Fruit fly (Drosophila melanogaster) whole organism, embryonic: ENCODE data around the gene Dpp10.

ENCODE experiments used
- Blimp-1 ChIP-seq: fragments of 200-800 bp; sonication (Bioruptor generic); optimal IDR thresholded peaks from 3 replicates; lab custom pipeline; 2018; ENCODE audit warnings: missing biosample characterization, missing genetic modification characterization, mild to moderate bottlenecking, moderate library complexity, missing genetic modification reagents
- Bteb2 ChIP-seq: fragments of 200-800 bp; sonication (Bioruptor generic); optimal IDR thresholded peaks from 2 replicates; lab custom pipeline; 2016; ENCODE audit warnings: missing biosample characterization, missing genetic modification characterization
- CG10209 ChIP-seq: fragments of 200-800 bp; sonication (Bioruptor generic); optimal IDR thresholded peaks from 3 replicates; lab custom pipeline; 2017; ENCODE audit warnings: missing biosample characterization, mild to moderate bottlenecking, missing genetic modification characterization, missing genetic modification reagents
- CG10979 ChIP-seq: fragments of 200-800 bp; sonication (Bioruptor generic); optimal IDR thresholded peaks from 2 replicates; lab custom pipeline; 2018; ENCODE audit warnings: missing biosample characterization, mild to moderate bottlenecking, missing genetic modification characterization, moderate library complexity
- CG12744 ChIP-seq: fragments of 200-800 bp; sonication (Bioruptor generic); optimal IDR thresholded peaks from 2 replicates; lab custom pipeline; 2016; ENCODE audit warnings: missing biosample characterization, missing genetic modification characterization
- CG13287 ChIP-seq: fragments of 200-800 bp; sonication (Bioruptor generic); IDR thresholded peaks from 2 replicates; pipeline ENCODE4 v1.3.6; 2022; ENCODE audit warnings: missing biosample characterization, missing genetic modification characterization; ENCODE audit not compliant: partially characterized antibody
- CG14441 ChIP-seq: fragments of 200-800 bp; sonication (Bioruptor generic); IDR thresholded peaks from 2 replicates; pipeline ENCODE4 v1.3.6; 2022; ENCODE audit warnings: missing biosample characterization, missing genetic modification characterization
- CG15479 ChIP-seq: fragments of 200-800 bp; sonication (Bioruptor generic); optimal IDR thresholded peaks from 3 replicates; lab custom pipeline; 2019; ENCODE audit warnings: missing biosample characterization, mild to moderate bottlenecking, missing genetic modification characterization, moderate library complexity
- CG1602 ChIP-seq: fragments of 200-800 bp; sonication (Bioruptor generic); optimal IDR thresholded peaks from 3 replicates; lab custom pipeline; 2016; ENCODE audit warnings: missing biosample characterization, missing genetic modification characterization
- CG18599 ChIP-seq: fragments of 200-800 bp; sonication (Bioruptor generic); optimal IDR thresholded peaks from 3 replicates; lab custom pipeline; 2017; ENCODE audit warnings: missing biosample characterization, missing genetic modification characterization, mild to moderate bottlenecking, moderate library complexity, missing genetic modification reagents
- CG2202 ChIP-seq: fragments of 200-800 bp; sonication (Bioruptor generic); optimal IDR thresholded peaks from 2 replicates; lab custom pipeline; 2018; ENCODE audit warnings: missing biosample characterization, mild to moderate bottlenecking, missing genetic modification characterization
- CG30431 ChIP-seq: fragments of 200-800 bp; sonication (Bioruptor generic); optimal IDR thresholded peaks from 2 replicates; lab custom pipeline; 2017; ENCODE audit warnings: missing biosample characterization, missing genetic modification characterization
- CG33557 ChIP-seq: fragments of 200-800 bp; sonication (Bioruptor generic); optimal IDR thresholded peaks from 2 replicates; lab custom pipeline; 2019; ENCODE audit warnings: missing biosample characterization, mild to moderate bottlenecking, missing genetic modification characterization, moderate library complexity
- CG5180 ChIP-seq: fragments of 200-800 bp; sonication (Bioruptor generic); optimal IDR thresholded peaks from 3 replicates; lab custom pipeline; 2017; ENCODE audit warnings: missing biosample characterization, missing genetic modification characterization, mild to moderate bottlenecking, moderate library complexity, missing genetic modification reagents
- Dek ChIP-seq: fragments of 200-800 bp; sonication (Bioruptor generic); optimal IDR thresholded peaks from 3 replicates; lab custom pipeline; 2019; ENCODE audit warnings: missing biosample characterization, mild to moderate bottlenecking, missing genetic modification characterization, moderate library complexity
- Drgx ChIP-seq: fragments of 200-800 bp; sonication (Bioruptor generic); IDR thresholded peaks from 2 replicates; pipeline ENCODE4 v1.3.6; 2022; ENCODE audit warnings: missing biosample characterization, missing genetic modification characterization
- ERR ChIP-seq: fragments of 200-800 bp; sonication (Bioruptor generic); optimal IDR thresholded peaks from 2 replicates; lab custom pipeline; 2016; ENCODE audit warnings: missing biosample characterization, missing genetic modification characterization
- Eip74EF ChIP-seq, 2 experiments: fragments of 200-800 bp in 1 of 2; fragments of >200 bp in 1 of 2; sonication (Bioruptor generic) in 1 of 2; optimal IDR thresholded peaks; 2 replicates each; lab custom pipeline; 2017 to 2019; ENCODE audit warnings: missing biosample characterization in 2 of 2, missing genetic modification characterization in 2 of 2, mild to moderate bottlenecking in 1 of 2, moderate library complexity in 1 of 2
- Fer2 ChIP-seq: fragments of 200-800 bp; sonication (Bioruptor generic); optimal IDR thresholded peaks from 2 replicates; lab custom pipeline; 2018; ENCODE audit warnings: missing biosample characterization, mild to moderate bottlenecking, missing genetic modification characterization, moderate library complexity
- HLH3B ChIP-seq: fragments of 200-800 bp; sonication (Bioruptor generic); IDR thresholded peaks from 2 replicates; pipeline ENCODE4 v1.3.6; 2022; ENCODE audit warnings: missing biosample characterization, missing genetic modification characterization
- HLH4C ChIP-seq: fragments of 200-800 bp; sonication (Bioruptor generic); IDR thresholded peaks from 3 replicates; pipeline ENCODE4 v1.3.6; 2022; ENCODE audit warnings: missing biosample characterization, missing genetic modification characterization; ENCODE audit not compliant: partially characterized antibody
- Myb ChIP-seq: fragments of 200-800 bp; sonication (Bioruptor generic); optimal IDR thresholded peaks from 2 replicates; lab custom pipeline; 2016; ENCODE audit warnings: missing biosample characterization, missing genetic modification characterization
- NC2α ChIP-seq: fragments of 200-800 bp; sonication (Bioruptor generic); optimal IDR thresholded peaks from 2 replicates; lab custom pipeline; 2016; ENCODE audit warnings: missing biosample characterization, missing genetic modification characterization
- Oli ChIP-seq: fragments of 200-800 bp; sonication (Bioruptor generic); optimal IDR thresholded peaks from 2 replicates; lab custom pipeline; 2018; ENCODE audit warnings: missing biosample characterization, mild to moderate bottlenecking, missing genetic modification characterization, moderate library complexity
- Opbp ChIP-seq: fragments of 200-800 bp; sonication (Bioruptor generic); IDR thresholded peaks from 3 replicates; pipeline ENCODE4 v1.3.6; 2022; ENCODE audit warnings: missing biosample characterization, missing genetic modification characterization; ENCODE audit not compliant: partially characterized antibody
- Ravus ChIP-seq: fragments of 200-800 bp; sonication (Bioruptor generic); IDR thresholded peaks from 2 replicates; pipeline ENCODE4 v1.3.6; 2022; ENCODE audit warnings: missing biosample characterization, missing genetic modification characterization
- Rx ChIP-seq: fragments of 200-800 bp; sonication (Bioruptor generic); IDR thresholded peaks from 2 replicates; pipeline ENCODE4 v1.3.6; 2022; ENCODE audit warnings: missing biosample characterization, missing genetic modification characterization
- Usf ChIP-seq: fragments of 200-800 bp; sonication (Bioruptor generic); optimal IDR thresholded peaks from 2 replicates; lab custom pipeline; 2017; ENCODE audit warnings: missing genotype, missing biosample characterization, missing genetic modification characterization
- bbx ChIP-seq: fragments of 200-800 bp; sonication (Bioruptor generic); IDR thresholded peaks from 2 replicates; pipeline ENCODE4 v1.3.6; 2022; ENCODE audit warnings: missing biosample characterization, missing genetic modification characterization; ENCODE audit not compliant: partially characterized antibody
- bcd ChIP-seq: fragments of 200-800 bp; sonication (Bioruptor generic); optimal IDR thresholded peaks from 2 replicates; lab custom pipeline; 2017; ENCODE audit warnings: missing biosample characterization, mild to moderate bottlenecking, missing genetic modification characterization
- bsh ChIP-seq, 2 experiments: fragments of 200-800 bp; sonication (Bioruptor generic); optimal IDR thresholded peaks; 2 replicates each; lab custom pipeline; 2017 to 2018; ENCODE audit warnings: mild to moderate bottlenecking in 2 of 2, missing biosample characterization in 2 of 2, missing genetic modification characterization in 2 of 2, moderate library complexity in 1 of 2
- cato ChIP-seq: fragments of 200-800 bp; sonication (Bioruptor generic); optimal IDR thresholded peaks from 2 replicates; lab custom pipeline; 2016; ENCODE audit warnings: missing biosample characterization, missing genetic modification characterization, borderline replicate concordance
- chinmo ChIP-seq: fragments of 200-800 bp; sonication (Bioruptor generic); IDR thresholded peaks from 4 replicates; pipeline ENCODE4 v1.3.6; 2022; ENCODE audit warnings: missing biosample characterization, missing genetic modification characterization; ENCODE audit not compliant: partially characterized antibody
- cwo ChIP-seq: fragments of 200-800 bp; sonication (Bioruptor generic); optimal IDR thresholded peaks from 3 replicates; lab custom pipeline; 2017; ENCODE audit warnings: missing biosample characterization, missing genetic modification characterization, mild to moderate bottlenecking, moderate library complexity, missing genetic modification reagents
- dan ChIP-seq: fragments of 200-800 bp; sonication (Bioruptor generic); IDR thresholded peaks from 2 replicates; pipeline ENCODE4 v1.3.6; 2022; ENCODE audit warnings: missing biosample characterization, missing genetic modification characterization
- dmrt99B ChIP-seq: fragments of 200-800 bp; sonication (Bioruptor generic); optimal IDR thresholded peaks from 2 replicates; lab custom pipeline; 2018; ENCODE audit warnings: missing biosample characterization, mild to moderate bottlenecking, missing genetic modification characterization, moderate library complexity
- dysf ChIP-seq: fragments of 200-800 bp; sonication (Bioruptor generic); IDR thresholded peaks from 3 replicates; pipeline ENCODE4 v1.3.6; 2022; ENCODE audit warnings: missing biosample characterization, missing genetic modification characterization
- fd102C ChIP-seq: fragments of 200-800 bp; sonication (Bioruptor generic); optimal IDR thresholded peaks from 2 replicates; lab custom pipeline; 2018; ENCODE audit warnings: missing biosample characterization, mild to moderate bottlenecking, missing genetic modification characterization, moderate library complexity
- gcm2 ChIP-seq: fragments of 200-800 bp; sonication (Bioruptor generic); optimal IDR thresholded peaks from 2 replicates; lab custom pipeline; 2016; ENCODE audit warnings: missing biosample characterization, missing genetic modification characterization
- hb ChIP-seq: fragments of 200-800 bp; sonication (Bioruptor generic); IDR thresholded peaks from 3 replicates; pipeline ENCODE4 v1.3.6; 2022; ENCODE audit warnings: missing biosample characterization, missing genetic modification characterization; ENCODE audit not compliant: partially characterized antibody
- kni ChIP-seq: fragments of 200-800 bp; sonication (Bioruptor generic); optimal IDR thresholded peaks from 3 replicates; lab custom pipeline; 2017; ENCODE audit warnings: mild to moderate bottlenecking, missing biosample characterization, missing genetic modification reagents, missing genetic modification characterization
- oc ChIP-seq: fragments of 200-800 bp; sonication (Bioruptor generic); optimal IDR thresholded peaks from 2 replicates; lab custom pipeline; 2018; ENCODE audit warnings: missing biosample characterization, mild to moderate bottlenecking, missing genetic modification characterization, moderate library complexity
- phol ChIP-seq: fragments of 200-800 bp; sonication (Bioruptor generic); optimal IDR thresholded peaks from 3 replicates; lab custom pipeline; 2018; ENCODE audit warnings: missing biosample characterization, mild to moderate bottlenecking, missing genetic modification characterization, moderate library complexity
- so ChIP-seq: fragments of 200-800 bp; sonication (Bioruptor generic); IDR thresholded peaks from 3 replicates; pipeline ENCODE4 v1.3.6; 2022; ENCODE audit warnings: missing biosample characterization, missing genetic modification characterization
- tup ChIP-seq: fragments of 200-800 bp; sonication (Bioruptor generic); optimal IDR thresholded peaks from 2 replicates; lab custom pipeline; 2016; ENCODE audit warnings: missing biosample characterization, mild to moderate bottlenecking, missing genetic modification characterization, moderate library complexity
- zf30C ChIP-seq: fragments of 200-800 bp; sonication (Bioruptor generic); optimal IDR thresholded peaks from 3 replicates; lab custom pipeline; 2018; ENCODE audit warnings: missing biosample characterization, mild to moderate bottlenecking, missing genetic modification characterization
- zfh2 ChIP-seq: fragments of 200-800 bp; sonication (Bioruptor generic); optimal IDR thresholded peaks from 2 replicates; lab custom pipeline; 2016; ENCODE audit warnings: missing biosample characterization, missing genetic modification characterization

The Dpp10 gene

DNA sequence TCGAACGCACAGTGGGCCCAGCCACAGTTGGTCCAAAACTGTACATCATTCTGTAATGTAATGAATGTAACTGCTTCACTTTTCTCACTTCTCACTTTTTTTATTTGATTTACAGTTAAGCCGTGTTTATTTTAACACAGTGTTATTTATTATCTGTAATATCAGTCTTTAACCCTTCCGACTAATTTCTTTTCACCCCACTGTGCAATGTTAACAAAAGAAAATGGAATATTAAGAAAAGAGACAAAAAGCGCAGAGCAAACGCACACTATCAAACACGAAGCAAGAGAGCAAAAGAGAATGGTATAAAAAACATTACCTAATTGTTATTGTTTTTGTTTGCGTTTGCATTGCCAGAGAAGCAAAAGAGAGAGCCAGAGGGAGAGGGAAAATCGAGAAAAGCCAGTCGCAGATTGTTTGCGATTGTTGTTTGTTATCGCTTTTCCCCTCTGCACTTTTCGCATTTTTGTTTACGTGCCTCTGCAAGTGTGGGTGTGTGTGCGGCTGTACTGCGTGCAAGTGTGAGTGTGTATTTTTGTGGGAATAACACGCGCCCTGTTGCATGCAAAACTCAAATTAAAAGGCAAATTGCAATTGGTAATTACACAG lies 46.3 kb upstream of the Dpp10 start (continued):
- TF ChIP-seq Bteb2 (GFP tag; lab: Kevin White, UChicago), result peak; percentile 98
- TF ChIP-seq Opbp (GFP tag; lab: Robert Waterston, UW), result peak; percentile 25; the same call in 1 of the 3 replicates
- peak; percentile 97 for TF ChIP-seq kni (GFP tag; lab: Kevin White, UChicago)
- peak; percentile 97 for TF ChIP-seq so (GFP tag; lab: Robert Waterston, UW)
- TF ChIP-seq CG33557 (GFP tag; lab: Kevin White, UChicago), result peak; percentile 96
- TF ChIP-seq bbx, result peak; percentile 42; the same call in 1 of the 2 replicates
- peak; percentile 96 for TF ChIP-seq Rx
- TF ChIP-seq cwo, result peak; percentile 96
- peak; percentile 98 for TF ChIP-seq CG14441 (GFP tag; lab: Robert Waterston, UW)
- TF ChIP-seq CG12744 (GFP tag; lab: Kevin White, UChicago), result peak; percentile 97
- peak; percentile 92 to 99 for TF ChIP-seq bsh (GFP tag; optimal IDR thresholded peaks at IDR 0.05; lab: Kevin White, UChicago)
- TF ChIP-seq chinmo (GFP tag; lab: Robert Waterston, UW), result peak; percentile 96
- TF ChIP-seq Dek (tag; lab: Kevin White, UChicago), result peak; percentile 96
- peak; percentile 90 for TF ChIP-seq Myb (GFP tag; lab: Kevin White, UChicago)
- peak; percentile 99 for TF ChIP-seq dmrt99B
- peak; percentile 98 for TF ChIP-seq phol (tag; lab: Kevin White, UChicago)
- TF ChIP-seq Oli (tag; lab: Kevin White, UChicago), result peak; percentile 99
- TF ChIP-seq ERR (GFP tag; lab: Kevin White, UChicago), result peak; percentile 98
- TF ChIP-seq CG2202 (tag; lab: Kevin White, UChicago), result peak; percentile 98
- peak; percentile 98 for TF ChIP-seq CG18599 (GFP tag; lab: Kevin White, UChicago)
- peak; percentile 98 for TF ChIP-seq Blimp-1 (GFP tag; lab: Kevin White, UChicago)
- TF ChIP-seq Eip74EF (GFP tag; optimal IDR thresholded peaks at IDR 0.05; lab: Kevin White, UChicago), result peak in 1 of 2 experiments; percentile 99
- TF ChIP-seq Drgx, result peak; percentile 98
- peak; percentile 89 for TF ChIP-seq CG15479
- TF ChIP-seq cato (GFP tag; lab: Kevin White, UChicago), result peak; percentile 98
- peak; percentile 91 for TF ChIP-seq Ravus (GFP tag; lab: Robert Waterston, UW)
- TF ChIP-seq CG1602 (GFP tag; lab: Kevin White, UChicago), result peak; percentile 98
- TF ChIP-seq bcd (GFP tag; lab: Kevin White, UChicago), result peak; percentile 98
- peak; percentile 88 for TF ChIP-seq Usf (GFP tag; lab: Kevin White, UChicago)
- TF ChIP-seq zf30C, result no peak
- peak; percentile 99 for TF ChIP-seq CG10979 (tag; lab: Kevin White, UChicago)
- TF ChIP-seq fd102C (GFP tag; lab: Kevin White, UChicago), result peak; percentile 93
- TF ChIP-seq tup (GFP tag; lab: Kevin White, UChicago), result peak; percentile 97
- TF ChIP-seq oc (tag; lab: Kevin White, UChicago), result peak; percentile 99
- peak; percentile 68; the same call in 2 of the 3 replicates for TF ChIP-seq hb (GFP tag; lab: Robert Waterston, UW)
- TF ChIP-seq NC2α, result peak; percentile 98
- peak; percentile 91 for TF ChIP-seq Fer2 (tag; lab: Kevin White, UChicago)
- TF ChIP-seq CG30431 (GFP tag; lab: Kevin White, UChicago), result peak; percentile 98
- TF ChIP-seq CG13287 (GFP tag; lab: Robert Waterston, UW), result peak; percentile 61
- TF ChIP-seq HLH4C, result peak; percentile 60; the same call in 2 of the 3 replicates
- TF ChIP-seq CG5180, result peak; percentile 92
- TF ChIP-seq gcm2, result peak; percentile 97
- peak; percentile 94 for TF ChIP-seq zfh2
- peak; percentile 98 for TF ChIP-seq HLH3B (GFP tag; lab: Robert Waterston, UW)
- TF ChIP-seq dysf (GFP tag; lab: Robert Waterston, UW), result peak; percentile 98
- peak; percentile 88 for TF ChIP-seq dan (GFP tag; lab: Robert Waterston, UW)
- TF ChIP-seq CG10209 (GFP tag; lab: Kevin White, UChicago), result peak; percentile 98
